Worm (Caenorhabditis elegans) whole organism, L3 larva: ENCODE measurements around the gene F53B2.5.

ENCODE experiments used
- R02D3.7 ChIP-seq: fragments of 150-350 bp; optimal IDR thresholded peaks from 2 replicates; lab custom pipeline; 2014; ENCODE audit warnings: missing biosample characterization, missing genetic modification characterization
- ZK546.5 ChIP-seq: sonication (generic microtip); optimal IDR thresholded peaks from 2 replicates; lab custom pipeline; 2017; ENCODE audit warnings: missing biosample characterization, missing genetic modification characterization
- ceh-16 ChIP-seq: sonication (generic microtip); optimal IDR thresholded peaks from 2 replicates; lab custom pipeline; 2017; ENCODE audit warnings: missing biosample characterization, missing genetic modification characterization
- ceh-28 ChIP-seq: fragments of 150-350 bp; optimal IDR thresholded peaks from 2 replicates; lab custom pipeline; 2014; ENCODE audit warnings: missing biosample characterization, missing genetic modification reagents, missing genetic modification characterization
- ceh-9 ChIP-seq: sonication (generic microtip); optimal IDR thresholded peaks from 2 replicates; lab custom pipeline; 2018; ENCODE audit warnings: missing biosample characterization, missing genetic modification characterization
- elt-1 ChIP-seq: fragments of 150-350 bp; optimal IDR thresholded peaks from 2 replicates; lab custom pipeline; 2014; ENCODE audit warnings: missing biosample characterization, missing genetic modification characterization
- elt-2 ChIP-seq: sonication (generic microtip); optimal IDR thresholded peaks from 2 replicates; lab custom pipeline; 2016; ENCODE audit warnings: missing genetic modification reagents, mild to moderate bottlenecking, missing genetic modification characterization, missing compliant biosample characterization
- eor-1 ChIP-seq, 2 experiments: fragments of 150-350 bp; optimal IDR thresholded peaks; 2 replicates each; lab custom pipeline; 2014 to 2018; ENCODE audit warnings: missing biosample characterization in 2 of 2, missing genetic modification characterization in 2 of 2
- fos-1 ChIP-seq: fragments of 150-350 bp; optimal IDR thresholded peaks from 2 replicates; lab custom pipeline; 2014; ENCODE audit warnings: missing biosample characterization, missing genetic modification characterization
- jun-1 ChIP-seq: fragments of 150-350 bp; optimal IDR thresholded peaks from 2 replicates; lab custom pipeline; 2014; ENCODE audit warnings: missing biosample characterization, missing genetic modification reagents, missing genetic modification characterization
- lin-39 ChIP-seq: fragments of 150-350 bp; optimal IDR thresholded peaks from 2 replicates; lab custom pipeline; 2018; ENCODE audit warnings: missing biosample characterization, missing genetic modification reagents, missing genetic modification characterization
- mml-1 ChIP-seq: fragments of 150-350 bp; sonication (generic microtip); optimal IDR thresholded peaks from 3 replicates; lab custom pipeline; 2014; ENCODE audit warnings: missing biosample characterization, missing genetic modification characterization
- nhr-11 ChIP-seq: fragments of 150-350 bp; optimal IDR thresholded peaks from 2 replicates; lab custom pipeline; 2014; ENCODE audit warnings: missing biosample characterization, missing genetic modification characterization
- nhr-12 ChIP-seq: fragments of 150-350 bp; optimal IDR thresholded peaks from 2 replicates; lab custom pipeline; 2014; ENCODE audit warnings: missing biosample characterization, missing genetic modification characterization
- nhr-23 ChIP-seq: fragments of 150-350 bp; optimal IDR thresholded peaks from 2 replicates; lab custom pipeline; 2014; ENCODE audit warnings: missing biosample characterization, missing genetic modification reagents, missing genetic modification characterization
- nhr-237 ChIP-seq: fragments of 150-350 bp; optimal IDR thresholded peaks from 2 replicates; lab custom pipeline; 2014; ENCODE audit warnings: missing biosample characterization, missing genetic modification characterization
- nhr-25 ChIP-seq: sonication (generic microtip); optimal IDR thresholded peaks from 2 replicates; lab custom pipeline; 2017; ENCODE audit warnings: missing biosample characterization, missing genetic modification characterization
- nhr-28 ChIP-seq: fragments of 150-350 bp; optimal IDR thresholded peaks from 2 replicates; lab custom pipeline; 2014; ENCODE audit warnings: missing biosample characterization, missing genetic modification characterization
- nhr-43 ChIP-seq: sonication (generic microtip); optimal IDR thresholded peaks from 2 replicates; lab custom pipeline; 2016; ENCODE audit warnings: mild to moderate bottlenecking, missing genetic modification characterization, missing compliant biosample characterization; ENCODE audit not compliant: poor library complexity, severe bottlenecking
- nhr-67 ChIP-seq: fragments of 150-350 bp; optimal IDR thresholded peaks from 2 replicates; lab custom pipeline; 2014; ENCODE audit warnings: missing biosample characterization, missing genetic modification characterization
- nhr-76 ChIP-seq: fragments of 150-350 bp; sonication (generic microtip); optimal IDR thresholded peaks from 5 replicates; lab custom pipeline; 2014; ENCODE audit warnings: missing biosample characterization, missing genetic modification characterization
- nhr-77 ChIP-seq: fragments of 150-350 bp; optimal IDR thresholded peaks from 2 replicates; lab custom pipeline; 2014; ENCODE audit warnings: missing biosample characterization, missing genetic modification characterization
- pha-4 ChIP-seq: fragments of 150-350 bp; optimal IDR thresholded peaks from 2 replicates; lab custom pipeline; 2014; ENCODE audit warnings: missing biosample characterization, missing genetic modification reagents, missing genetic modification characterization
- pqm-1 ChIP-seq: fragments of 150-350 bp; optimal IDR thresholded peaks from 2 replicates; lab custom pipeline; 2017; ENCODE audit warnings: missing biosample characterization, missing genetic modification characterization, inconsistent platforms
- sea-2 ChIP-seq: fragments of 150-350 bp; sonication (generic microtip); optimal IDR thresholded peaks from 4 replicates; lab custom pipeline; 2014; ENCODE audit warnings: missing biosample characterization, missing genetic modification reagents, missing genetic modification characterization
- snpc-4 ChIP-seq: fragments of 150-350 bp; optimal IDR thresholded peaks from 2 replicates; lab custom pipeline; 2014; ENCODE audit warnings: missing biosample characterization, missing genetic modification characterization
- tbx-2 ChIP-seq: sonication (generic microtip); optimal IDR thresholded peaks from 2 replicates; lab custom pipeline; 2016; ENCODE audit warnings: mild to moderate bottlenecking, missing genetic modification characterization, missing compliant biosample characterization
- unc-39 ChIP-seq: sonication (generic microtip); optimal IDR thresholded peaks from 4 replicates; lab custom pipeline; 2017; ENCODE audit warnings: missing biosample characterization, missing genetic modification characterization
- unc-62 ChIP-seq: fragments of 150-350 bp; sonication (generic microtip); optimal IDR thresholded peaks from 4 replicates; lab custom pipeline; 2014; ENCODE audit warnings: missing biosample characterization, missing genetic modification reagents, missing genetic modification characterization
- zag-1 ChIP-seq: fragments of 150-350 bp; optimal IDR thresholded peaks from 2 replicates; lab custom pipeline; 2014; ENCODE audit warnings: missing biosample characterization, missing genetic modification characterization

The F53B2.5 gene

ce11 chrIV:12547824-12548223 is 16.9 kb upstream of the F53B2.5 start, which contains the start of gene ipmk-1:
Gene ipmk-1 (plus strand): TSS chrIV:12548124.
- TF ChIP-seq pha-4: no peak

ce11 chrIV:12545902-12546301 is 15.0 kb upstream of the F53B2.5 start:
- no peak for TF ChIP-seq nhr-12

- TF ChIP-seq pha-4 (peak; percentile 7), nhr-77 (tag; lab: Kevin White, UChicago) (no peak)
Measured at ce11 chrIV:12545393-12545792, 14.4 kb upstream of the F53B2.5 start.

- TF ChIP-seq unc-62 (GFP tag; lab: Kevin White, UChicago) (no peak), R02D3.7 (tag; lab: Kevin White, UChicago) (no peak), sea-2 (GFP tag; lab: Kevin White, UChicago) (no peak)
Measured at ce11 chrIV:12544624-12545023, 13.7 kb upstream of the F53B2.5 start.

- TF ChIP-seq ceh-16 (tag; lab: Kevin White, UChicago) (no peak), ceh-9 (tag; lab: Kevin White, UChicago) (no peak), nhr-12 (no peak), unc-39 (no peak), tbx-2 (tag; lab: Kevin White, UChicago) (no peak), nhr-11 (tag; lab: Kevin White, UChicago) (no peak), pqm-1 (tag; lab: Kevin White, UChicago) (no peak), elt-2 (tag; lab: Kevin White, UChicago) (no peak), ceh-28 (no peak), nhr-43 (tag; lab: Kevin White, UChicago) (no peak), R02D3.7 (tag; lab: Kevin White, UChicago) (no peak), nhr-76 (tag; lab: Kevin White, UChicago) (no peak)
- TF ChIP-seq, all 47 proteins: peak for 0
Measured at ce11 chrIV:12542011-12542410, 11.1 kb upstream of the F53B2.5 start, which contains the start of gene ham-1. Gene ham-1 (plus strand): TSS chrIV:12542183.

- TF ChIP-seq nhr-25 (tag; lab: Kevin White, UChicago) (peak; percentile 44), sea-2 (GFP tag; lab: Kevin White, UChicago) (no peak), pha-4 (no peak), mml-1 (tag; lab: Kevin White, UChicago) (no peak), ZK546.5 (no peak), elt-1 (tag; lab: Kevin White, UChicago) (peak; percentile 5), R02D3.7 (tag; lab: Kevin White, UChicago) (no peak)
Measured at ce11 chrIV:12540242-12540641, 9.3 kb upstream of the F53B2.5 start.

- TF ChIP-seq R02D3.7 (tag; lab: Kevin White, UChicago): no peak
- TF ChIP-seq, all 47 proteins: peak for 0
Measured at ce11 chrIV:12537694-12538093, 6.7 kb upstream of the F53B2.5 start.

- no peak for TF ChIP-seq snpc-4 (tag; lab: Kevin White, UChicago)
- no peak for TF ChIP-seq nhr-237
- no peak for TF ChIP-seq R02D3.7 (tag; lab: Kevin White, UChicago)
- no peak for TF ChIP-seq jun-1 (tag; lab: Kevin White, UChicago)
- no peak for TF ChIP-seq fos-1 (tag; lab: Kevin White, UChicago)
- TF ChIP-seq nhr-28 (tag; lab: Kevin White, UChicago): no peak
- TF ChIP-seq zag-1 (tag; lab: Kevin White, UChicago): no peak
- TF ChIP-seq unc-62 (GFP tag; lab: Kevin White, UChicago): no peak
- TF ChIP-seq nhr-67 (tag; lab: Kevin White, UChicago): no peak
- TF ChIP-seq pha-4: no peak
- no peak for TF ChIP-seq ZK546.5
- TF ChIP-seq lin-39: no peak
- no peak for TF ChIP-seq eor-1 (tag; optimal IDR thresholded peaks at IDR 0.05; lab: Kevin White, UChicago)
- TF ChIP-seq nhr-23 (tag; lab: Kevin White, UChicago): no peak
Measured at ce11 chrIV:12536358-12536757, 5.4 kb upstream of the F53B2.5 start.
